Worm (Caenorhabditis elegans): ENCODE measurements around the gene gob-1.
A peak's percentile ranks its signal among the peaks of the same experiment; 100 is the strongest.

gob-1 gene

DNA sequence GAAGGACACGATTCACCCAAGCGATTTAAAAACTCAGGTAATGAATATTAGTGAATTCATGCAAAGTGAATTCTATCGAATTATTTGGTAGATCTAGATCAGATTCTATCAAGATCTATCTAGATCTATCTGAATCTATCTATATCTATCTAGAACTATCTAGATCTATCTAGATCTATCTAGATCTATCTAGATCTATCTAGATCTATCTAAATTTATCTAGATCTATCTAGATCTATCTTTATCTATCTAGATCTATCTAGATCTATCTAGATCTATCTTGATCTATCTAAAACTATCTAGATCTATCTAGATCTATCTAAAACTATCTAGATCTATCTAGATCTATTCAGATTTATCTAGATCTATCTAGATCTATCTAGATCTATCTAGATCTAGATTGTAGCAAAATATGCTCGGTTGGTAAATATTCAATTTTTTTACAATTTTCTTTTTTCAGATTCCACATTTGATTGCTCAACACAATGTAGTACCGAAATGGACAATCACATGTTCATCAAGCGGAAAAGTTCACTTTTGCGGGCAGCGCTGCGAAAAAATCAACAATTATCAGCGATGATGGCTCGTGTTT, 23.3 kb upstream of the gob-1 start:
- TF ChIP-seq ceh-45 (GFP tag; IDR thresholded peaks at IDR 0.05), result no peak
- peak; percentile 84 for TF ChIP-seq rnt-1 (tag; optimal IDR thresholded peaks at IDR 0.05)

ce11 chrX:15477309-15477708, 16.1 kb upstream of the gob-1 start, which contains the start of gene exc-1:
exc-1 (minus strand) TSS chrX:15477409.
- TF ChIP-seq madf-2 (tag; optimal IDR thresholded peaks at IDR 0.05) (no peak), ztf-16 (tag; optimal IDR thresholded peaks at IDR 0.05) (no peak), pha-4 (tag; optimal IDR thresholded peaks at IDR 0.05) (no peak), ceh-6 (GFP tag; optimal IDR thresholded peaks at IDR 0.05) (no peak), nhr-11 (tag; optimal IDR thresholded peaks at IDR 0.05) (no peak), ceh-34 (tag; optimal IDR thresholded peaks at IDR 0.05) (no peak), ref-2 (tag; optimal IDR thresholded peaks at IDR 0.05) (no peak), tbx-2 (tag; optimal IDR thresholded peaks at IDR 0.05) (no peak), rnt-1 (tag; optimal IDR thresholded peaks at IDR 0.05) (no peak), ceh-9 (tag; optimal IDR thresholded peaks at IDR 0.05) (no peak), sox-4 (tag; optimal IDR thresholded peaks at IDR 0.05) (no peak), K09A11.1 (tag; optimal IDR thresholded peaks at IDR 0.05; ENCODE audit: insufficient read depth) (no peak)

DNA sequence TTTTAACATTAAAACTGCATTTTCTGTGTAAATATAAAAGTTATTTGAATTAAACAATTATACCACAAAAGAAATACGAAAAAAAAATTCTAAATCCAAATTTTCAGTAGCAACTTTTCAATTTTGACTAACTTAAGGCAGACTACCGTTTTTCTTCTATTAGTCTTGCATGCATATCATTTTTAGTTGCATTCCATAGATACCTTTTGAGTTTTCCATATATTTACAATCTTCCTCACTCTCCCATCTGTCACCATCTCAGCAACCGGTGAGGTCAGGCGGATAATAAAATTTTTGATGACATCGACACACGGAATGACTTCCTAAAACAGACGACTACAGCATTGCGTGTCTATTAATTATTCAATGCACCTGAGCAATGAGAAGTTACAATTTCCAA, 14.7 kb upstream of the gob-1 start, which contains the start of gene gcy-36:
Gene gcy-36, plus strand, starts transcription at position 301 of the 400 bp plus-strand sequence.
- TF ChIP-seq ceh-18 (tag; optimal IDR thresholded peaks at IDR 0.05) (no peak), nhr-232 (tag; optimal IDR thresholded peaks at IDR 0.05) (no peak), elt-4 (tag; optimal IDR thresholded peaks at IDR 0.05) (no peak), C08G9.2 (tag; optimal IDR thresholded peaks at IDR 0.05) (no peak), madf-2 (tag; optimal IDR thresholded peaks at IDR 0.05) (no peak), tbx-2 (tag; optimal IDR thresholded peaks at IDR 0.05) (no peak), ref-2 (tag; optimal IDR thresholded peaks at IDR 0.05) (no peak), pqm-1 (tag; optimal IDR thresholded peaks at IDR 0.05) (no peak), ceh-19 (GFP tag; optimal IDR thresholded peaks at IDR 0.05) (no peak), ceh-30 (tag; optimal IDR thresholded peaks at IDR 0.05) (no peak), fkh-6 (tag; optimal IDR thresholded peaks at IDR 0.05) (no peak), pha-4 (tag; optimal IDR thresholded peaks at IDR 0.05) (no peak), ceh-34 (tag; optimal IDR thresholded peaks at IDR 0.05) (no peak), npax-4 (tag; optimal IDR thresholded peaks at IDR 0.05) (no peak), dmd-4 (tag; optimal IDR thresholded peaks at IDR 0.05; ENCODE audit: borderline replicate concordance) (no peak), C38D4.7 (GFP tag; optimal IDR thresholded peaks at IDR 0.05) (no peak), unc-55 (GFP tag; optimal IDR thresholded peaks at IDR 0.05) (no peak), hlh-15 (tag; optimal IDR thresholded peaks at IDR 0.05) (no peak)

ce11 chrX:15485262-15485661, 8.1 kb upstream of the gob-1 start:
- no peak for TF ChIP-seq syd-9 (tag; optimal IDR thresholded peaks at IDR 0.05)
- TF ChIP-seq pat-9 (tag; optimal IDR thresholded peaks at IDR 0.05), result no peak
- no peak for TF ChIP-seq che-1 (tag; optimal IDR thresholded peaks at IDR 0.05)
- no peak for TF ChIP-seq ceh-22 (tag; optimal IDR thresholded peaks at IDR 0.05)
- no peak for TF ChIP-seq npax-4 (tag; optimal IDR thresholded peaks at IDR 0.05)
- TF ChIP-seq ceh-24 (tag; optimal IDR thresholded peaks at IDR 0.05), result no peak
- TF ChIP-seq dmd-4 (tag; optimal IDR thresholded peaks at IDR 0.05; ENCODE audit: borderline replicate concordance), result no peak
- no peak for TF ChIP-seq madf-2 (tag; optimal IDR thresholded peaks at IDR 0.05)
- no peak for TF ChIP-seq hlh-30 (tag; optimal IDR thresholded peaks at IDR 0.05; ENCODE audit: insufficient read depth)
- no peak for TF ChIP-seq hlh-15 (tag; optimal IDR thresholded peaks at IDR 0.05)
- no peak for TF ChIP-seq ref-2 (tag; optimal IDR thresholded peaks at IDR 0.05)

ce11 chrX:15487162-15487561, 6.2 kb upstream of the gob-1 start:
- TF ChIP-seq ttx-3 (tag; optimal IDR thresholded peaks at IDR 0.05) (no peak), elt-2 (tag; optimal IDR thresholded peaks at IDR 0.05) (peak; percentile 46), nhr-11 (tag; optimal IDR thresholded peaks at IDR 0.05) (no peak), ceh-24 (tag; optimal IDR thresholded peaks at IDR 0.05) (no peak), ref-2 (tag; optimal IDR thresholded peaks at IDR 0.05) (no peak), pat-9 (tag; optimal IDR thresholded peaks at IDR 0.05) (no peak), fax-1 (tag; optimal IDR thresholded peaks at IDR 0.05) (no peak)

Measured in whole organism, late embryonic.